Worm (Caenorhabditis elegans): ENCODE results near the gene C50D2.2.

DNA sequence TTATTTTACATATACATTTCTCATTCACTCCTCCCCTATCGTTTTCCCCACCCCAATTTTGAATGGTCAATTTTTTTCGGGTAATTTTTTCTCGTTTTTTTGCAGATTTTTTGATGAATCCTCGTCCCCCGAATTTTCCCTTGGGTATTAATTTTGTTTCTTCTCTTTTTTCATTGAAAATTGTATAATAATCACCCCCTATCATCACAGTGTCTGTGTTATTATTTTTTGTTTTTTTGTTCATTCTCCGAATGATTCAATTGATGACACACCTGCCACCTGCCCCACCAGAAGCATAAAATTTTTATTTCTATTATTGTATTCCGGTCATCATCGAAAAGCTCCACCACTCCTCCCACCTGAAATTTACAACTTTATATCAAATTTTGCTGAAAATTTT, 43.3 kb downstream of the C50D2.2 start, which contains the start of gene T25D3.3:
- TF ChIP-seq egl-27 (tag; optimal IDR thresholded peaks at IDR 0.05): no peak
- TF ChIP-seq pha-4 (tag; optimal IDR thresholded peaks at IDR 0.05): no peak
- no peak for TF ChIP-seq nhr-43 (tag; optimal IDR thresholded peaks at IDR 0.05; ENCODE audit: poor library complexity, severe bottlenecking)
- TF ChIP-seq snpc-4 (tag; optimal IDR thresholded peaks at IDR 0.05): no peak
- TF ChIP-seq zag-1 (tag; optimal IDR thresholded peaks at IDR 0.05): no peak
- TF ChIP-seq nhr-67 (tag; optimal IDR thresholded peaks at IDR 0.05): no peak
- no peak for TF ChIP-seq lin-15B (tag; optimal IDR thresholded peaks at IDR 0.05)
- no peak for TF ChIP-seq skn-1 (tag; optimal IDR thresholded peaks at IDR 0.05)
- TF ChIP-seq nhr-76 (tag; optimal IDR thresholded peaks at IDR 0.05): no peak
- TF ChIP-seq ama-1 (optimal IDR thresholded peaks at IDR 0.05): no peak
- TF ChIP-seq elt-2 (tag; optimal IDR thresholded peaks at IDR 0.05): no peak
